Worm (Caenorhabditis elegans): ENCODE results near the gene B0303.11.

Gene B0303.11

ce11 chrIII:8685590-8686240 is 24.5 kb downstream of the B0303.11 start:
- TF ChIP-seq F13C5.2 (tag; optimal IDR thresholded peaks at IDR 0.05): no peak
- TF ChIP-seq flt-1 (GFP tag; IDR thresholded peaks at IDR 0.05): no peak
- TF ChIP-seq hnd-1 (tag; optimal IDR thresholded peaks at IDR 0.05): no peak
- no peak for TF ChIP-seq scrt-1 (GFP tag; IDR thresholded peaks at IDR 0.05)
- no peak for TF ChIP-seq ets-7 (tag; optimal IDR thresholded peaks at IDR 0.05)
- no peak for TF ChIP-seq sea-1 (GFP tag; conservative IDR thresholded peaks at IDR 0.05)
- no peak for TF ChIP-seq aly-1 (tag; optimal IDR thresholded peaks at IDR 0.05)
- TF ChIP-seq ceh-13 (GFP tag; optimal IDR thresholded peaks at IDR 0.05): no peak
- TF ChIP-seq hmg-4 (GFP tag; optimal IDR thresholded peaks at IDR 0.05): no peak
- no peak for TF ChIP-seq B0310.2 (tag; optimal IDR thresholded peaks at IDR 0.05)
- no peak for TF ChIP-seq ceh-36 (tag; optimal IDR thresholded peaks at IDR 0.05)
- TF ChIP-seq tbx-11 (GFP tag; IDR thresholded peaks at IDR 0.05): no peak
- TF ChIP-seq hmbx-1 (tag; optimal IDR thresholded peaks at IDR 0.05): no peak
- TF ChIP-seq ama-1 (optimal IDR thresholded peaks at IDR 0.05): no peak
- no peak for TF ChIP-seq tbx-37 (GFP tag; conservative IDR thresholded peaks at IDR 0.05)

ce11 chrIII:8684421-8684820 is 25.8 kb downstream of the B0303.11 start, which contains the start of gene anmt-1:
TSS of gene anmt-1 (plus strand) at chrIII:8684808.
- TF ChIP-seq pes-1 (GFP tag; IDR thresholded peaks at IDR 0.05): no peak
- no peak for TF ChIP-seq hnd-1 (tag; optimal IDR thresholded peaks at IDR 0.05)
- no peak for TF ChIP-seq hmbx-1 (tag; optimal IDR thresholded peaks at IDR 0.05)
- TF ChIP-seq tbx-37 (GFP tag; conservative IDR thresholded peaks at IDR 0.05): no peak
- no peak for TF ChIP-seq hmg-4 (GFP tag; optimal IDR thresholded peaks at IDR 0.05)
- no peak for TF ChIP-seq scrt-1 (GFP tag; IDR thresholded peaks at IDR 0.05)
- no peak for TF ChIP-seq tbx-11 (GFP tag; IDR thresholded peaks at IDR 0.05)
- TF ChIP-seq sea-1 (GFP tag; conservative IDR thresholded peaks at IDR 0.05): no peak
- TF ChIP-seq tra-4 (tag; optimal IDR thresholded peaks at IDR 0.05): no peak
- no peak for TF ChIP-seq ceh-13 (GFP tag; optimal IDR thresholded peaks at IDR 0.05)
- TF ChIP-seq aly-1 (tag; optimal IDR thresholded peaks at IDR 0.05): no peak
- no peak for TF ChIP-seq ama-1 (optimal IDR thresholded peaks at IDR 0.05)
- no peak for TF ChIP-seq ets-7 (tag; optimal IDR thresholded peaks at IDR 0.05)
- TF ChIP-seq B0310.2 (tag; optimal IDR thresholded peaks at IDR 0.05): no peak
- TF ChIP-seq flt-1 (GFP tag; IDR thresholded peaks at IDR 0.05): no peak
- no peak for TF ChIP-seq F13C5.2 (tag; optimal IDR thresholded peaks at IDR 0.05)

- TF ChIP-seq tbx-37 (GFP tag; conservative IDR thresholded peaks at IDR 0.05): peak; percentile 45; the same call in 1 of the 2 replicates
- TF ChIP-seq ama-1 (optimal IDR thresholded peaks at IDR 0.05): no peak
- TF ChIP-seq pes-1 (GFP tag; IDR thresholded peaks at IDR 0.05): no peak
- TF ChIP-seq hnd-1 (tag; optimal IDR thresholded peaks at IDR 0.05): no peak
These were observed 26.4 kb downstream of the B0303.11 start, which contains the start of gene fli-1 for ce11 chrIII:8683679-8684263. TSS of gene fli-1 (minus strand) at chrIII:8683736.

- peak; percentile 97 for TF ChIP-seq aly-1 (tag; optimal IDR thresholded peaks at IDR 0.05)
- TF ChIP-seq tra-4 (tag; optimal IDR thresholded peaks at IDR 0.05): peak; percentile 91
- peak; percentile 96 for TF ChIP-seq B0310.2 (tag; optimal IDR thresholded peaks at IDR 0.05)
- peak; percentile 82 for TF ChIP-seq hmbx-1 (tag; optimal IDR thresholded peaks at IDR 0.05)
- peak; percentile 97 for TF ChIP-seq ceh-36 (tag; optimal IDR thresholded peaks at IDR 0.05)
- peak; percentile 97 for TF ChIP-seq tbx-11 (GFP tag; IDR thresholded peaks at IDR 0.05)
- TF ChIP-seq ceh-13 (GFP tag; optimal IDR thresholded peaks at IDR 0.05): peak; percentile 95
- peak; percentile 94 for TF ChIP-seq F13C5.2 (tag; optimal IDR thresholded peaks at IDR 0.05)
- peak; percentile 98 for TF ChIP-seq pes-1 (GFP tag; IDR thresholded peaks at IDR 0.05)
- peak; percentile 98 for TF ChIP-seq hmg-4 (GFP tag; optimal IDR thresholded peaks at IDR 0.05)
- peak; percentile 98 for TF ChIP-seq tbx-37 (GFP tag; conservative IDR thresholded peaks at IDR 0.05)
- TF ChIP-seq hnd-1 (tag; optimal IDR thresholded peaks at IDR 0.05): peak; percentile 89
- peak; percentile 97 for TF ChIP-seq sea-1 (GFP tag; conservative IDR thresholded peaks at IDR 0.05)
- peak; percentile 98 for TF ChIP-seq scrt-1 (GFP tag; IDR thresholded peaks at IDR 0.05)
- peak; percentile 94 for TF ChIP-seq ets-7 (tag; optimal IDR thresholded peaks at IDR 0.05)
- TF ChIP-seq ama-1 (optimal IDR thresholded peaks at IDR 0.05): peak; percentile 79
- peak; percentile 99 for TF ChIP-seq flt-1 (GFP tag; IDR thresholded peaks at IDR 0.05)
These were observed 31.8 kb downstream of the B0303.11 start for ce11 chrIII:8678371-8678770.

ce11 chrIII:8674980-8675485 is 35.2 kb downstream of the B0303.11 start, which contains the start of gene pgl-2:
TSS of gene pgl-2 (minus strand) at chrIII:8675435.
- no peak for TF ChIP-seq ets-7 (tag; optimal IDR thresholded peaks at IDR 0.05)
- TF ChIP-seq tbx-11 (GFP tag; IDR thresholded peaks at IDR 0.05): no peak
- TF ChIP-seq ceh-36 (tag; optimal IDR thresholded peaks at IDR 0.05): no peak
- no peak for TF ChIP-seq hmg-4 (GFP tag; optimal IDR thresholded peaks at IDR 0.05)

ce11 chrIII:8668717-8669116 is 41.5 kb downstream of the B0303.11 start:
- no peak for TF ChIP-seq aly-1 (tag; optimal IDR thresholded peaks at IDR 0.05)
- TF ChIP-seq hnd-1 (tag; optimal IDR thresholded peaks at IDR 0.05): no peak

- no peak for TF ChIP-seq F13C5.2 (tag; optimal IDR thresholded peaks at IDR 0.05)
- no peak for TF ChIP-seq ets-7 (tag; optimal IDR thresholded peaks at IDR 0.05)
These were observed 42.8 kb downstream of the B0303.11 start, which contains the start of gene dpy-19 for ce11 chrIII:8667382-8667781. TSS of gene dpy-19 (minus strand) at chrIII:8667482.

ce11 chrIII:8664897-8665388 is 45.3 kb downstream of the B0303.11 start, which contains the start of gene F22B7.1:
TSS of gene F22B7.1 (plus strand) at chrIII:8665338.
- no peak for TF ChIP-seq F13C5.2 (tag; optimal IDR thresholded peaks at IDR 0.05)
- TF ChIP-seq tbx-37 (GFP tag; conservative IDR thresholded peaks at IDR 0.05): no peak
- TF ChIP-seq hmg-4 (GFP tag; optimal IDR thresholded peaks at IDR 0.05): no peak
- TF ChIP-seq scrt-1 (GFP tag; IDR thresholded peaks at IDR 0.05): no peak
- no peak for TF ChIP-seq sea-1 (GFP tag; conservative IDR thresholded peaks at IDR 0.05)
- TF ChIP-seq ets-7 (tag; optimal IDR thresholded peaks at IDR 0.05): no peak
- TF ChIP-seq pes-1 (GFP tag; IDR thresholded peaks at IDR 0.05): no peak
- no peak for TF ChIP-seq ama-1 (optimal IDR thresholded peaks at IDR 0.05)
- no peak for TF ChIP-seq ceh-36 (tag; optimal IDR thresholded peaks at IDR 0.05)
- no peak for TF ChIP-seq hmbx-1 (tag; optimal IDR thresholded peaks at IDR 0.05)
- TF ChIP-seq ceh-13 (GFP tag; optimal IDR thresholded peaks at IDR 0.05): no peak
- no peak for TF ChIP-seq hnd-1 (tag; optimal IDR thresholded peaks at IDR 0.05)
- TF ChIP-seq tra-4 (tag; optimal IDR thresholded peaks at IDR 0.05): no peak
- no peak for TF ChIP-seq B0310.2 (tag; optimal IDR thresholded peaks at IDR 0.05)
- no peak for TF ChIP-seq flt-1 (GFP tag; IDR thresholded peaks at IDR 0.05)
- no peak for TF ChIP-seq aly-1 (tag; optimal IDR thresholded peaks at IDR 0.05)
- TF ChIP-seq tbx-11 (GFP tag; IDR thresholded peaks at IDR 0.05): no peak
